Worm (Caenorhabditis elegans): ENCODE data around the gene F46B6.6.

The F46B6.6 gene

ce11 chrV:9805161-9805560 lies 18.5 kb upstream of the F46B6.6 start, which contains the start of gene sru-37:
Gene sru-37, plus strand, starts transcription at chrV:9805461.
- no peak for TF ChIP-seq ctbp-1 (GFP tag; IDR thresholded peaks at IDR 0.05)
- no peak for TF ChIP-seq unc-39 (tag; optimal IDR thresholded peaks at IDR 0.05)
- TF ChIP-seq jun-1 (tag; optimal IDR thresholded peaks at IDR 0.05) = no peak
- TF ChIP-seq Y105C5A.15 (GFP tag; IDR thresholded peaks at IDR 0.05) = no peak
- no peak for TF ChIP-seq nhr-42 (GFP tag; IDR thresholded peaks at IDR 0.05)
- TF ChIP-seq mdt-29 (GFP tag; IDR thresholded peaks at IDR 0.05) = no peak
- TF ChIP-seq R02D3.7 (tag; optimal IDR thresholded peaks at IDR 0.05) = no peak
- TF ChIP-seq T26A8.4 (GFP tag; IDR thresholded peaks at IDR 0.05) = no peak
- no peak for TF ChIP-seq dpl-1 (GFP tag; optimal IDR thresholded peaks at IDR 0.05)
- TF ChIP-seq madf-9 (GFP tag; conservative IDR thresholded peaks at IDR 0.05) = no peak
- TF ChIP-seq ceh-82 (tag; optimal IDR thresholded peaks at IDR 0.05) = no peak
- no peak for TF ChIP-seq F26F4.8 (GFP tag; conservative IDR thresholded peaks at IDR 0.05)
- no peak for TF ChIP-seq lin-39 (tag; optimal IDR thresholded peaks at IDR 0.05)
- no peak for TF ChIP-seq ama-1 (optimal IDR thresholded peaks at IDR 0.05)
- TF ChIP-seq zag-1 (tag; optimal IDR thresholded peaks at IDR 0.05) = no peak

ce11 chrV:9803176-9803575 lies 16.5 kb upstream of the F46B6.6 start, which contains the start of gene sru-39:
Gene sru-39, plus strand, starts transcription at chrV:9803476.
- TF ChIP-seq zip-11 (GFP tag; IDR thresholded peaks at IDR 0.05) = no peak
- TF ChIP-seq Y75B8A.6 (GFP tag; IDR thresholded peaks at IDR 0.05) = no peak
- TF ChIP-seq mdl-1 (tag; optimal IDR thresholded peaks at IDR 0.05) = no peak
- no peak for TF ChIP-seq sdz-12 (GFP tag; optimal IDR thresholded peaks at IDR 0.05)
- TF ChIP-seq ceh-44 (GFP tag; IDR thresholded peaks at IDR 0.05) = no peak
- no peak for TF ChIP-seq nhr-10 (tag; optimal IDR thresholded peaks at IDR 0.05)
- no peak for TF ChIP-seq ztf-7 (tag; optimal IDR thresholded peaks at IDR 0.05)
- no peak for TF ChIP-seq daf-19 (GFP tag; conservative IDR thresholded peaks at IDR 0.05)
- no peak for TF ChIP-seq tra-1 (GFP tag; IDR thresholded peaks at IDR 0.05)
- no peak for TF ChIP-seq mxl-3 (GFP tag; optimal IDR thresholded peaks at IDR 0.05)
- no peak for TF ChIP-seq lir-3 (tag; optimal IDR thresholded peaks at IDR 0.05)
- TF ChIP-seq nhr-102 (tag; optimal IDR thresholded peaks at IDR 0.05) = no peak
- TF ChIP-seq ceh-62 (tag; optimal IDR thresholded peaks at IDR 0.05) = no peak
- no peak for TF ChIP-seq mxl-2 (GFP tag; conservative IDR thresholded peaks at IDR 0.05)
- no peak for TF ChIP-seq F49E8.2 (tag; optimal IDR thresholded peaks at IDR 0.05; ENCODE audit: borderline replicate concordance)

- TF ChIP-seq pha-4 (GFP tag; IDR thresholded peaks at IDR 0.05) (no peak), pha-4 (tag; optimal IDR thresholded peaks at IDR 0.05) (no peak), mes-2 (tag; optimal IDR thresholded peaks at IDR 0.05; ENCODE audit: poor library complexity, severe bottlenecking) (no peak), F26F4.8 (GFP tag; conservative IDR thresholded peaks at IDR 0.05) (no peak), daf-16 (GFP tag; optimal IDR thresholded peaks at IDR 0.05) (no peak), daf-16 (tag; optimal IDR thresholded peaks at IDR 0.05) (no peak), ZK546.5 (tag; optimal IDR thresholded peaks at IDR 0.05) (no peak), skn-1 (tag; optimal IDR thresholded peaks at IDR 0.05) (no peak), ctbp-1 (GFP tag; IDR thresholded peaks at IDR 0.05) (no peak), T20F7.1 (GFP tag; optimal IDR thresholded peaks at IDR 0.05) (no peak), lsy-2 (tag; optimal IDR thresholded peaks at IDR 0.05) (no peak), aha-1 (tag) (no peak), zag-1 (tag; optimal IDR thresholded peaks at IDR 0.05) (no peak), gei-8 (GFP tag; optimal IDR thresholded peaks at IDR 0.05) (no peak), rbr-2 (tag; optimal IDR thresholded peaks at IDR 0.05) (no peak), unc-130 (GFP tag; optimal IDR thresholded peaks at IDR 0.05) (no peak), pqm-1 (tag; optimal IDR thresholded peaks at IDR 0.05) (no peak), aly-2 (tag; optimal IDR thresholded peaks at IDR 0.05) (no peak)
Observed at ce11 chrV:9801965-9802364, 15.3 kb upstream of the F46B6.6 start, which contains the start of gene F46B6.10. Gene F46B6.10, minus strand, starts transcription at chrV:9802065.
